Worm (Caenorhabditis elegans) whole organism, midembryonic: Measurements from ENCODE around the gene srxa-11.

Experiments
- flt-1 ChIP-seq: fragments of 200-800 bp; sonication (Bioruptor generic); IDR thresholded peaks from 2 replicates; pipeline ENCODE4 v1.3.6; 2022; ENCODE audit warnings: missing genetic modification characterization, missing compliant biosample characterization
- ztf-23 ChIP-seq: fragments of 200-800 bp; sonication (Bioruptor generic); IDR thresholded peaks from 2 replicates; pipeline ENCODE4 v1.3.6; 2022; ENCODE audit warnings: missing genetic modification reagents, missing genetic modification characterization, missing compliant biosample characterization
- ztf-29 ChIP-seq: fragments of 200-800 bp; sonication (Bioruptor generic); IDR thresholded peaks from 2 replicates; pipeline ENCODE4 v1.3.6; 2022; ENCODE audit warnings: missing genetic modification reagents, missing genetic modification characterization, missing compliant biosample characterization

DNA sequence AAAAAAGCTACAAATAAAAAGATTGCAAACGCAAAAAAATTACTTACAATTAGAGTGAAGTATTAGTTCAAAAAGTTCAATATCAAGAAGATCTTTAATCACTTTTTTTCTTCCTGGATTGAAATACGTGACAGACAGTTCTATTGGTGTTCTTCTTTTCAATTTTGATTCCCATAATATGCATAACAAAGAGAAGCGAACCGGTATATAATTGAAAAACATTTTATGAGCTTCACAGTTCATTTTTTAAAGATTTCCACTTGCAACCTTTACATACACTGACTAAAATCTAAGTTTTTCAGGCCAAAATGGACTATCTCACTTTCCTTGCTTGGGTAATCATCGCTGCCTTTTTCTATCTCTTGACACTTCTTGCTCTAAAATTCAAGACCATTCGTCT, 47.4 kb upstream of the srxa-11 start, which contains the start of gene T22G5.1:
- TF ChIP-seq ztf-29 (no peak), flt-1 (no peak), ztf-23 (no peak)
